Fruit fly (Drosophila melanogaster) whole organism, embryonic: ENCODE measurements around the gene CG1896.
A peak's percentile ranks its signal among the peaks of the same experiment; 100 is the strongest.

ENCODE experiments used
- C15 ChIP-seq: fragments of 200-800 bp; sonication (Bioruptor generic); IDR thresholded peaks from 3 replicates; pipeline ENCODE4 v1.3.6; 2022; ENCODE audit warnings: missing biosample characterization, missing genetic modification characterization
- CG10979 ChIP-seq: fragments of 200-800 bp; sonication (Bioruptor generic); optimal IDR thresholded peaks from 2 replicates; lab custom pipeline; 2018; ENCODE audit warnings: missing biosample characterization, mild to moderate bottlenecking, missing genetic modification characterization, moderate library complexity
- CG11504 ChIP-seq: fragments of 200-800 bp; sonication (Bioruptor generic); optimal IDR thresholded peaks from 3 replicates; lab custom pipeline; 2019; ENCODE audit warnings: missing biosample characterization, mild to moderate bottlenecking, missing genetic modification characterization, moderate library complexity
- CG12219 ChIP-seq: fragments of 200-800 bp; sonication (Bioruptor generic); optimal IDR thresholded peaks from 3 replicates; lab custom pipeline; 2018; ENCODE audit warnings: missing biosample characterization, mild to moderate bottlenecking, missing genetic modification characterization
- CG12391 ChIP-seq: fragments of 200-800 bp; sonication (Bioruptor generic); optimal IDR thresholded peaks from 3 replicates; lab custom pipeline; 2018; ENCODE audit warnings: missing biosample characterization, mild to moderate bottlenecking, missing genetic modification characterization, moderate library complexity
- CG14441 ChIP-seq: fragments of 200-800 bp; sonication (Bioruptor generic); IDR thresholded peaks from 2 replicates; pipeline ENCODE4 v1.3.6; 2022; ENCODE audit warnings: missing biosample characterization, missing genetic modification characterization
- CG2116 ChIP-seq: fragments of 200-800 bp; sonication (Bioruptor generic); optimal IDR thresholded peaks from 3 replicates; lab custom pipeline; 2018; ENCODE audit warnings: missing biosample characterization, mild to moderate bottlenecking, missing genetic modification characterization
- CG2889 ChIP-seq: fragments of 200-800 bp; sonication (Bioruptor generic); IDR thresholded peaks from 3 replicates; pipeline ENCODE4 v1.3.6; 2022; ENCODE audit warnings: missing biosample characterization, missing genetic modification characterization
- CG31441 ChIP-seq: fragments of 200-800 bp; sonication (Bioruptor generic); IDR thresholded peaks from 2 replicates; pipeline ENCODE4 v1.3.6; 2022; ENCODE audit warnings: missing biosample characterization, missing genetic modification characterization
- CG3838 ChIP-seq: fragments of 200-800 bp; sonication (Bioruptor generic); optimal IDR thresholded peaks from 3 replicates; lab custom pipeline; 2016; ENCODE audit warnings: missing biosample characterization, missing genetic modification characterization
- CG4707 ChIP-seq: fragments of 200-800 bp; sonication (Bioruptor generic); optimal IDR thresholded peaks from 2 replicates; lab custom pipeline; 2018; ENCODE audit warnings: missing biosample characterization, mild to moderate bottlenecking, missing genetic modification characterization, moderate library complexity
- CG7839 ChIP-seq: fragments of 200-800 bp; sonication (Bioruptor generic); optimal IDR thresholded peaks from 3 replicates; lab custom pipeline; 2018; ENCODE audit warnings: missing biosample characterization, mild to moderate bottlenecking, missing genetic modification characterization, moderate library complexity
- CG8089 ChIP-seq: fragments of 200-800 bp; sonication (Bioruptor generic); optimal IDR thresholded peaks from 3 replicates; lab custom pipeline; 2016; ENCODE audit warnings: missing biosample characterization, missing genetic modification characterization
- CG8290 ChIP-seq, 3 experiments: fragments of 200-800 bp; sonication (Bioruptor generic); optimal IDR thresholded peaks; 2 replicates each; lab custom pipeline; 2016 to 2019; ENCODE audit warnings: missing biosample characterization in 3 of 3, missing genetic modification characterization in 3 of 3, mild to moderate bottlenecking in 2 of 3, moderate library complexity in 1 of 3
- CG9932 ChIP-seq: fragments of 200-800 bp; sonication (Bioruptor generic); IDR thresholded peaks from 2 replicates; pipeline ENCODE4 v1.3.6; 2022; ENCODE audit warnings: missing biosample characterization, missing genetic modification characterization
- Ets65A ChIP-seq: fragments of 200-800 bp; sonication (Bioruptor generic); peaks from one replicate; lab custom pipeline; 2016; ENCODE audit warnings: missing biosample characterization, missing genetic modification characterization
- HLH3B ChIP-seq: fragments of 200-800 bp; sonication (Bioruptor generic); IDR thresholded peaks from 2 replicates; pipeline ENCODE4 v1.3.6; 2022; ENCODE audit warnings: missing biosample characterization, missing genetic modification characterization
- HLHmδ ChIP-seq: fragments of 200-800 bp; sonication (Bioruptor generic); optimal IDR thresholded peaks from 2 replicates; lab custom pipeline; 2018; ENCODE audit warnings: missing biosample characterization, mild to moderate bottlenecking, missing genetic modification characterization, moderate library complexity
- Hey ChIP-seq: fragments of 200-800 bp; sonication (Bioruptor generic); optimal IDR thresholded peaks from 3 replicates; lab custom pipeline; 2018; ENCODE audit warnings: missing biosample characterization, mild to moderate bottlenecking, missing genetic modification characterization
- Hr78 ChIP-seq, 2 experiments: fragments of 200-800 bp in 1 of 2; fragments of >200 bp in 1 of 2; sonication (Bioruptor generic) in 1 of 2; optimal IDR thresholded peaks; 2 replicates each; lab custom pipeline; 2017 to 2019; ENCODE audit warnings: missing biosample characterization in 2 of 2, missing genetic modification characterization in 2 of 2, mild to moderate bottlenecking in 1 of 2, moderate library complexity in 1 of 2
- Kr ChIP-seq: fragments of 200-800 bp; sonication (Bioruptor generic); optimal IDR thresholded peaks from 2 replicates; lab custom pipeline; 2017; ENCODE audit warnings: missing biosample characterization, mild to moderate bottlenecking, missing genetic modification characterization
- MESR4 ChIP-seq: fragments of 200-800 bp; sonication (Bioruptor generic); optimal IDR thresholded peaks from 2 replicates; lab custom pipeline; 2018; ENCODE audit warnings: missing biosample characterization, mild to moderate bottlenecking, missing genetic modification characterization, moderate library complexity
- Neu2 ChIP-seq: fragments of 200-800 bp; sonication (Bioruptor generic); optimal IDR thresholded peaks from 3 replicates; lab custom pipeline; 2016; ENCODE audit warnings: missing biosample characterization, missing genetic modification characterization, borderline replicate concordance
- Opbp ChIP-seq: fragments of 200-800 bp; sonication (Bioruptor generic); IDR thresholded peaks from 3 replicates; pipeline ENCODE4 v1.3.6; 2022; ENCODE audit warnings: missing biosample characterization, missing genetic modification characterization; ENCODE audit not compliant: partially characterized antibody
- Xrp1 ChIP-seq: fragments of 200-800 bp; sonication (Bioruptor generic); IDR thresholded peaks from 2 replicates; pipeline ENCODE4 v1.3.6; 2022; ENCODE audit warnings: missing biosample characterization, missing genetic modification characterization
- YL-1 ChIP-seq: fragments of 200-800 bp; sonication (Bioruptor generic); optimal IDR thresholded peaks from 3 replicates; lab custom pipeline; 2017; ENCODE audit warnings: missing biosample characterization, mild to moderate bottlenecking, missing genetic modification characterization
- az2 ChIP-seq: fragments of 200-800 bp; sonication (Bioruptor generic); optimal IDR thresholded peaks from 3 replicates; lab custom pipeline; 2016; ENCODE audit warnings: missing biosample characterization, missing genetic modification characterization
- bowl ChIP-seq: fragments of 200-800 bp; sonication (Bioruptor generic); IDR thresholded peaks from 2 replicates; pipeline ENCODE4 v1.3.6; 2022; ENCODE audit warnings: missing biosample characterization, missing genetic modification characterization
- crol ChIP-seq: fragments of 200-800 bp; sonication (Bioruptor generic); IDR thresholded peaks from 2 replicates; pipeline ENCODE4 v1.3.6; 2022; ENCODE audit warnings: missing biosample characterization, missing genetic modification characterization
- dati ChIP-seq: fragments of 200-800 bp; sonication (Bioruptor generic); IDR thresholded peaks from 2 replicates; pipeline ENCODE4 v1.3.6; 2022; ENCODE audit warnings: missing biosample characterization, missing genetic modification characterization
- esg ChIP-seq: fragments of 200-800 bp; sonication (Bioruptor generic); conservative IDR thresholded peaks from 2 replicates; pipeline ENCODE4 v1.3.6; 2022; ENCODE audit warnings: missing biosample characterization, missing genetic modification characterization
- her ChIP-seq: fragments of 200-800 bp; sonication (Bioruptor generic); optimal IDR thresholded peaks from 2 replicates; lab custom pipeline; 2016; ENCODE audit warnings: missing biosample characterization, missing genetic modification characterization
- knrl ChIP-seq: fragments of 200-800 bp; sonication (Bioruptor generic); IDR thresholded peaks from 3 replicates; pipeline ENCODE4 v1.3.6; 2022; ENCODE audit warnings: missing biosample characterization, missing genetic modification characterization; ENCODE audit not compliant: partially characterized antibody
- lmd ChIP-seq: fragments of 200-800 bp; sonication (Bioruptor generic); IDR thresholded peaks from 2 replicates; pipeline ENCODE4 v1.3.6; 2022; ENCODE audit warnings: missing biosample characterization, missing genetic modification characterization
- maf-S ChIP-seq: fragments of 200-800 bp; sonication (Bioruptor generic); optimal IDR thresholded peaks from 2 replicates; lab custom pipeline; 2016; ENCODE audit warnings: missing biosample characterization, missing genetic modification characterization
- nerfin-2 ChIP-seq: fragments of 200-800 bp; sonication (Bioruptor generic); IDR thresholded peaks from 2 replicates; pipeline ENCODE4 v1.3.6; 2022; ENCODE audit warnings: missing biosample characterization, missing genetic modification characterization; ENCODE audit not compliant: partially characterized antibody
- odd ChIP-seq: fragments of 200-800 bp; sonication (Bioruptor generic); optimal IDR thresholded peaks from 2 replicates; lab custom pipeline; 2017; ENCODE audit warnings: missing biosample characterization, mild to moderate bottlenecking, missing genetic modification characterization
- pfk ChIP-seq: fragments of 200-800 bp; sonication (Bioruptor generic); optimal IDR thresholded peaks from 2 replicates; lab custom pipeline; 2018; ENCODE audit warnings: missing biosample characterization, mild to moderate bottlenecking, missing genetic modification characterization, moderate library complexity
- repo ChIP-seq: fragments of 200-800 bp; sonication (Bioruptor generic); optimal IDR thresholded peaks from 2 replicates; lab custom pipeline; 2016; ENCODE audit warnings: missing biosample characterization, missing genetic modification characterization
- rib ChIP-seq: fragments of 200-800 bp; sonication (Bioruptor generic); IDR thresholded peaks from 2 replicates; pipeline ENCODE4 v1.3.6; 2022; ENCODE audit warnings: missing biosample characterization, missing genetic modification characterization
- row ChIP-seq: fragments of 200-800 bp; sonication (Bioruptor generic); IDR thresholded peaks from 3 replicates; pipeline ENCODE4 v1.3.6; 2022; ENCODE audit warnings: missing biosample characterization, missing genetic modification characterization
- shn ChIP-seq: fragments of 200-800 bp; sonication (Bioruptor generic); optimal IDR thresholded peaks from 3 replicates; lab custom pipeline; 2016; ENCODE audit warnings: missing biosample characterization, missing genetic modification characterization
- tap ChIP-seq: fragments of 200-800 bp; optimal IDR thresholded peaks from 3 replicates; lab custom pipeline; 2019; ENCODE audit warnings: missing biosample characterization, mild to moderate bottlenecking, missing genetic modification characterization, moderate library complexity
- tgo ChIP-seq: fragments of 200-800 bp; sonication (Bioruptor generic); IDR thresholded peaks from 3 replicates; pipeline ENCODE4 v1.3.6; 2022; ENCODE audit warnings: missing biosample characterization, missing genetic modification characterization
- tin ChIP-seq: fragments of 200-800 bp; sonication (Bioruptor generic); optimal IDR thresholded peaks from 3 replicates; lab custom pipeline; 2016; ENCODE audit warnings: missing biosample characterization, missing genetic modification characterization
- tx ChIP-seq: fragments of 200-800 bp; sonication (Bioruptor generic); optimal IDR thresholded peaks from 2 replicates; lab custom pipeline; 2016; ENCODE audit warnings: missing biosample characterization, missing genetic modification characterization
- wek ChIP-seq: fragments of 200-800 bp; sonication (Bioruptor generic); optimal IDR thresholded peaks from 3 replicates; lab custom pipeline; 2018; ENCODE audit warnings: missing biosample characterization, mild to moderate bottlenecking, missing genetic modification characterization, moderate library complexity
- zf30C ChIP-seq: fragments of 200-800 bp; sonication (Bioruptor generic); optimal IDR thresholded peaks from 3 replicates; lab custom pipeline; 2018; ENCODE audit warnings: missing biosample characterization, mild to moderate bottlenecking, missing genetic modification characterization

The CG1896 gene

dm6 chr3R:31776583-31777362, 32.7 kb downstream of the CG1896 start, which contains the start of the genes CG2126 and faf (continued):
- TF ChIP-seq repo (GFP tag; lab: Kevin White, UChicago) = peak; percentile 17
- TF ChIP-seq Neu2 (GFP tag; lab: Kevin White, UChicago) = no peak
- peak; percentile 83 for TF ChIP-seq CG7839 (tag; lab: Kevin White, UChicago)
- no peak for TF ChIP-seq crol (GFP tag; lab: Robert Waterston, UW)
- TF ChIP-seq CG4707 (GFP tag; lab: Kevin White, UChicago) = no peak
- peak; percentile 87 for TF ChIP-seq CG9932 (GFP tag; lab: Robert Waterston, UW)
- TF ChIP-seq esg (GFP tag; lab: Robert Waterston, UW) = peak; percentile 50
- TF ChIP-seq CG2889 (GFP tag; lab: Robert Waterston, UW) = peak; percentile 56; the same call in 2 of the 3 replicates
- peak; percentile 72 for TF ChIP-seq CG10979
- no peak for TF ChIP-seq CG11504
- TF ChIP-seq dati = no peak
- TF ChIP-seq CG12391 (tag; lab: Kevin White, UChicago) = peak; percentile 92
- TF ChIP-seq CG2116 (GFP tag; lab: Kevin White, UChicago) = peak; percentile 75
- TF ChIP-seq Opbp = no peak
- no peak for TF ChIP-seq Hey (tag; lab: Kevin White, UChicago)
- TF ChIP-seq Xrp1 (GFP tag; lab: Robert Waterston, UW) = peak; percentile 77; the same call in 1 of the 2 replicates
- TF ChIP-seq CG3838 (GFP tag; lab: Kevin White, UChicago) = no peak
- TF ChIP-seq zf30C (GFP tag; lab: Kevin White, UChicago) = peak; percentile 45
- peak; percentile 80 for TF ChIP-seq lmd (GFP tag; lab: Robert Waterston, UW)
- TF ChIP-seq odd = peak; percentile 35
- 0 out of 2 replicates have a peak, but pooled peaks have one; percentile 32 for TF ChIP-seq bowl (GFP tag; lab: Robert Waterston, UW)
- peak; percentile 43; the same call in 2 of the 3 replicates for TF ChIP-seq knrl (GFP tag; lab: Robert Waterston, UW)
- peak; percentile 33 for TF ChIP-seq CG12219 (GFP tag; lab: Kevin White, UChicago)
- 0 out of 3 replicates have a peak, but pooled peaks have one; percentile 65 for TF ChIP-seq C15 (GFP tag; lab: Robert Waterston, UW)
- TF ChIP-seq row (GFP tag; lab: Robert Waterston, UW) = peak; percentile 84
- TF ChIP-seq pfk (GFP tag; lab: Kevin White, UChicago) = no peak
- TF ChIP-seq tgo (GFP tag; lab: Robert Waterston, UW) = peak; percentile 75
- TF ChIP-seq HLH3B (GFP tag; lab: Robert Waterston, UW) = peak; percentile 60; the same call in 1 of the 2 replicates
- no peak for TF ChIP-seq Kr (GFP tag; lab: Kevin White, UChicago)
- TF ChIP-seq tap = no peak
- TF ChIP-seq az2 (GFP tag; lab: Kevin White, UChicago) = peak; percentile 75
- peak; percentile 82 for TF ChIP-seq tin (GFP tag; lab: Kevin White, UChicago)
- peak; percentile 86 for TF ChIP-seq CG31441
- TF ChIP-seq nerfin-2 (GFP tag; lab: Robert Waterston, UW) = no peak; the same call in 1 of the 2 replicates
- TF ChIP-seq maf-S = peak; percentile 27
- TF ChIP-seq CG8290 (GFP tag; optimal IDR thresholded peaks at IDR 0.05; lab: Kevin White, UChicago) = peak; percentile 44
- TF ChIP-seq CG8290 (tag; optimal IDR thresholded peaks at IDR 0.05; lab: Kevin White, UChicago) = no peak
- peak; percentile 82 for TF ChIP-seq Ets65A (GFP tag; lab: Kevin White, UChicago)
- TF ChIP-seq rib = 0 out of 2 replicates have a peak, but pooled peaks have one; percentile 36
- TF ChIP-seq HLHmδ = no peak
- peak; percentile 16 for TF ChIP-seq tx (GFP tag; lab: Kevin White, UChicago)
- peak; percentile 21 for TF ChIP-seq CG8089 (GFP tag; lab: Kevin White, UChicago)
- no peak for TF ChIP-seq Hr78 (GFP tag; optimal IDR thresholded peaks at IDR 0.05; lab: Kevin White, UChicago)
- no peak for TF ChIP-seq shn (GFP tag; lab: Kevin White, UChicago)
- peak; percentile 24 for TF ChIP-seq MESR4 (GFP tag; lab: Kevin White, UChicago)
- TF ChIP-seq her (GFP tag; lab: Kevin White, UChicago) = peak; percentile 38
- TF ChIP-seq wek (GFP tag; lab: Kevin White, UChicago) = no peak
- TF ChIP-seq CG14441 = peak; percentile 76
- peak; percentile 12 for TF ChIP-seq YL-1 (GFP tag; lab: Kevin White, UChicago)
